Fruit fly (Drosophila melanogaster) whole organism, prepupa: ENCODE measurements around the gene CG16888.

Source experiments
- Blimp-1 ChIP-seq: fragments of 200-800 bp; sonication (Bioruptor generic); optimal IDR thresholded peaks from 3 replicates; lab custom pipeline; 2017; ENCODE audit warnings: missing biosample characterization, missing genetic modification characterization, mild to moderate bottlenecking, moderate library complexity, missing genetic modification reagents
- CG11294 ChIP-seq: fragments of 200-800 bp; sonication (Bioruptor generic); IDR thresholded peaks from 2 replicates; pipeline ENCODE4 v1.3.6; 2022; ENCODE audit warnings: missing biosample characterization, missing genetic modification characterization
- CG11902 ChIP-seq: fragments of 200-800 bp; sonication (Bioruptor generic); optimal IDR thresholded peaks from 3 replicates; lab custom pipeline; 2016; ENCODE audit warnings: missing biosample characterization, missing genetic modification characterization
- CG15336 ChIP-seq: fragments of 200-800 bp; sonication (Bioruptor generic); IDR thresholded peaks from 2 replicates; pipeline ENCODE4 v1.3.6; 2022; ENCODE audit warnings: missing biosample characterization, missing genetic modification characterization
- CG16779 ChIP-seq: fragments of 200-800 bp; sonication (Bioruptor generic); optimal IDR thresholded peaks from 3 replicates; lab custom pipeline; 2017; ENCODE audit warnings: missing biosample characterization, mild to moderate bottlenecking, missing genetic modification characterization
- CG3032 ChIP-seq: fragments of 200-800 bp; optimal IDR thresholded peaks from 2 replicates; lab custom pipeline; 2019; ENCODE audit warnings: missing biosample characterization, mild to moderate bottlenecking, missing genetic modification characterization, moderate library complexity
- CG31627 ChIP-seq: fragments of 200-800 bp; sonication (Bioruptor generic); optimal IDR thresholded peaks from 3 replicates; lab custom pipeline; 2016; ENCODE audit warnings: missing biosample characterization, missing genetic modification characterization
- CG3919 ChIP-seq: fragments of 200-800 bp; sonication (Bioruptor generic); optimal IDR thresholded peaks from 3 replicates; lab custom pipeline; 2016; ENCODE audit warnings: missing biosample characterization, missing genetic modification characterization
- CG6163 ChIP-seq: fragments of 200-800 bp; sonication (Bioruptor generic); IDR thresholded peaks from 3 replicates; pipeline ENCODE4 v1.3.6; 2022; ENCODE audit warnings: missing biosample characterization, missing genetic modification characterization
- CG6276 ChIP-seq: fragments of 200-800 bp; sonication (Bioruptor generic); optimal IDR thresholded peaks from 2 replicates; lab custom pipeline; 2017; ENCODE audit warnings: missing biosample characterization, mild to moderate bottlenecking, missing genetic modification characterization
- CG6792 ChIP-seq: fragments of 200-800 bp; sonication (Bioruptor generic); optimal IDR thresholded peaks from 3 replicates; lab custom pipeline; 2016; ENCODE audit warnings: missing biosample characterization, missing genetic modification characterization
- CG8119 ChIP-seq: fragments of 200-800 bp; sonication (Bioruptor generic); IDR thresholded peaks from 3 replicates; pipeline ENCODE4 v1.3.6; 2022; ENCODE audit warnings: missing biosample characterization, missing genetic modification characterization
- CG8319 ChIP-seq: fragments of 200-800 bp; sonication (Bioruptor generic); optimal IDR thresholded peaks from 3 replicates; lab custom pipeline; 2016; ENCODE audit warnings: missing biosample characterization, missing genetic modification characterization
- CG8632 ChIP-seq: fragments of 200-800 bp; sonication (Bioruptor generic); optimal IDR thresholded peaks from 3 replicates; lab custom pipeline; 2016; ENCODE audit warnings: missing biosample characterization, missing genetic modification characterization
- Eip75B ChIP-seq: fragments of 200-800 bp; sonication (Bioruptor generic); optimal IDR thresholded peaks from 3 replicates; lab custom pipeline; 2016; ENCODE audit warnings: missing biosample characterization, missing genetic modification characterization
- Eip78C ChIP-seq: fragments of 200-800 bp; sonication (Bioruptor generic); peaks from one replicate; lab custom pipeline; 2016; ENCODE audit warnings: missing biosample characterization, missing genetic modification characterization
- Eip93F ChIP-seq: fragments of 200-800 bp; sonication (Bioruptor generic); optimal IDR thresholded peaks from 2 replicates; lab custom pipeline; 2016; ENCODE audit warnings: missing biosample characterization, mild to moderate bottlenecking, missing genetic modification characterization
- Hr38 ChIP-seq: sonication (Bioruptor generic); optimal IDR thresholded peaks from 2 replicates; lab custom pipeline; 2016; ENCODE audit warnings: missing biosample characterization, missing genetic modification characterization
- Hr39 ChIP-seq: fragments of 200-800 bp; sonication (Bioruptor generic); optimal IDR thresholded peaks from 2 replicates; lab custom pipeline; 2016; ENCODE audit warnings: missing biosample characterization, missing genetic modification characterization
- Hr4 ChIP-seq: fragments of 200-800 bp; sonication (Bioruptor generic); optimal IDR thresholded peaks from 3 replicates; lab custom pipeline; 2016; ENCODE audit warnings: missing biosample characterization, missing genetic modification characterization
- Lpt ChIP-seq: fragments of 200-800 bp; sonication (Bioruptor generic); optimal IDR thresholded peaks from 3 replicates; lab custom pipeline; 2016; ENCODE audit warnings: missing biosample characterization, missing genetic modification characterization
- Met ChIP-seq: fragments of 200-800 bp; sonication (Bioruptor generic); optimal IDR thresholded peaks from 3 replicates; lab custom pipeline; 2016; ENCODE audit warnings: missing biosample characterization, missing genetic modification characterization
- Sox102F ChIP-seq: fragments of 200-800 bp; sonication (Bioruptor generic); optimal IDR thresholded peaks from 2 replicates; lab custom pipeline; 2016; ENCODE audit warnings: missing biosample characterization, mild to moderate bottlenecking, missing genetic modification characterization
- achi ChIP-seq: fragments of 200-800 bp; sonication (Bioruptor generic); optimal IDR thresholded peaks from 3 replicates; lab custom pipeline; 2016; ENCODE audit warnings: missing biosample characterization, missing genetic modification characterization
- cyc ChIP-seq: fragments of 200-800 bp; sonication (Bioruptor generic); optimal IDR thresholded peaks from 3 replicates; lab custom pipeline; 2016; ENCODE audit warnings: missing biosample characterization, missing genetic modification characterization
- eg ChIP-seq: fragments of 200-800 bp; sonication (Bioruptor generic); IDR thresholded peaks from 3 replicates; pipeline ENCODE4 v1.3.6; 2022; ENCODE audit warnings: missing biosample characterization, missing genetic modification characterization
- fd59A ChIP-seq: fragments of 200-800 bp; sonication (Bioruptor generic); optimal IDR thresholded peaks from 2 replicates; lab custom pipeline; 2017; ENCODE audit warnings: missing biosample characterization, mild to moderate bottlenecking, missing genetic modification characterization, missing genetic modification reagents
- fkh ChIP-seq: fragments of 200-800 bp; sonication (Bioruptor generic); optimal IDR thresholded peaks from 3 replicates; lab custom pipeline; 2017; ENCODE audit warnings: missing biosample characterization, mild to moderate bottlenecking, missing genetic modification characterization, moderate library complexity
- lz ChIP-seq: fragments of 200-800 bp; sonication (Bioruptor generic); optimal IDR thresholded peaks from 3 replicates; lab custom pipeline; 2016; ENCODE audit warnings: missing biosample characterization, missing genetic modification characterization
- pdm3 ChIP-seq: fragments of 200-800 bp; sonication (Bioruptor generic); optimal IDR thresholded peaks from 3 replicates; lab custom pipeline; 2016; ENCODE audit warnings: missing biosample characterization, missing genetic modification characterization
- salr ChIP-seq, 2 experiments: fragments of 200-800 bp; sonication (Bioruptor generic); optimal IDR thresholded peaks; 3 replicates each; lab custom pipeline; 2016 to 2018; ENCODE audit warnings: missing biosample characterization in 2 of 2, missing genetic modification characterization in 2 of 2, mild to moderate bottlenecking in 1 of 2
- spab ChIP-seq: fragments of 200-800 bp; sonication (Bioruptor generic); optimal IDR thresholded peaks from 2 replicates; lab custom pipeline; 2017; ENCODE audit warnings: missing biosample characterization, mild to moderate bottlenecking, missing genetic modification characterization, missing genetic modification reagents
- ss ChIP-seq, 2 experiments: fragments of 200-800 bp; sonication (Bioruptor generic); optimal IDR thresholded peaks; 2 replicates in 1 of 2; 3 replicates in 1 of 2; lab custom pipeline; 2017 to 2018; ENCODE audit warnings: mild to moderate bottlenecking in 2 of 2, missing biosample characterization in 2 of 2, missing genetic modification characterization in 2 of 2, moderate library complexity in 1 of 2
- svp ChIP-seq: fragments of 200-800 bp; sonication (Bioruptor generic); peaks from one replicate; lab custom pipeline; 2016; ENCODE audit warnings: missing biosample characterization, missing genetic modification characterization
- topi ChIP-seq: fragments of 200-800 bp; sonication (Bioruptor generic); optimal IDR thresholded peaks from 3 replicates; lab custom pipeline; 2016; ENCODE audit warnings: missing biosample characterization, missing genetic modification characterization
- vri ChIP-seq: fragments of 200-800 bp; sonication (Bioruptor generic); optimal IDR thresholded peaks from 3 replicates; lab custom pipeline; 2016; ENCODE audit warnings: missing biosample characterization, mild to moderate bottlenecking, missing genetic modification characterization

CG16888 gene

dm6 chr2L:13839744-13840151 lies 26.7 kb upstream of the CG16888 start (continued):
- TF ChIP-seq spab (GFP tag; lab: Kevin White, UChicago) (peak; percentile 77), Met (GFP tag; lab: Kevin White, UChicago) (peak; percentile 96), CG11294 (GFP tag; lab: Robert Waterston, UW) (peak; percentile 87), pdm3 (GFP tag; lab: Kevin White, UChicago) (peak; percentile 91), achi (GFP tag; lab: Kevin White, UChicago) (peak; percentile 91), salr (GFP tag; optimal IDR thresholded peaks at IDR 0.05; lab: Kevin White, UChicago) (peak; percentile 15 to 92), vri (peak; percentile 77), CG16779 (peak; percentile 76), fd59A (peak; percentile 76), Eip75B (peak; percentile 92), lz (GFP tag; lab: Kevin White, UChicago) (peak; percentile 94), Hr38 (GFP tag; lab: Kevin White, UChicago) (no peak), Sox102F (GFP tag; lab: Kevin White, UChicago) (peak; percentile 91), Blimp-1 (GFP tag; lab: Kevin White, UChicago) (peak; percentile 79), CG11902 (GFP tag; lab: Kevin White, UChicago) (peak; percentile 77), CG6276 (GFP tag; lab: Kevin White, UChicago) (peak; percentile 88), CG8119 (GFP tag; lab: Robert Waterston, UW) (peak; percentile 96), CG8632 (GFP tag; lab: Kevin White, UChicago) (peak; percentile 91), CG8319 (GFP tag; lab: Kevin White, UChicago) (peak; percentile 77)

- no peak for TF ChIP-seq CG6792
- peak; percentile 30 for TF ChIP-seq Met (GFP tag; lab: Kevin White, UChicago)
- 0 out of 2 replicates have a peak, but pooled peaks have one; percentile 18 for TF ChIP-seq CG15336 (GFP tag; lab: Robert Waterston, UW)
- TF ChIP-seq fkh (GFP tag; lab: Kevin White, UChicago), result peak; percentile 42
- no peak for TF ChIP-seq CG3919
- TF ChIP-seq CG31627, result peak; percentile 17
- TF ChIP-seq CG6276 (GFP tag; lab: Kevin White, UChicago), result no peak
- no peak for TF ChIP-seq Lpt (GFP tag; lab: Kevin White, UChicago)
- TF ChIP-seq fd59A, result no peak
- TF ChIP-seq Hr4, result no peak
- TF ChIP-seq Eip78C (GFP tag; lab: Kevin White, UChicago), result peak; percentile 68
- peak; percentile 3 for TF ChIP-seq Hr39 (GFP tag; lab: Kevin White, UChicago)
- peak; percentile 3 for TF ChIP-seq vri
- peak; percentile 7 for TF ChIP-seq Eip93F (GFP tag; lab: Kevin White, UChicago)
- TF ChIP-seq lz (GFP tag; lab: Kevin White, UChicago), result peak; percentile 20
- TF ChIP-seq Sox102F (GFP tag; lab: Kevin White, UChicago), result no peak
Measured at dm6 chr2L:13838647-13839390, 25.8 kb upstream of the CG16888 start.

dm6 chr2L:13837579-13837978 lies 24.5 kb upstream of the CG16888 start:
- TF ChIP-seq ss (GFP tag; optimal IDR thresholded peaks at IDR 0.05; lab: Kevin White, UChicago) (peak in 1 of 2 experiments; percentile 60), svp (GFP tag; lab: Kevin White, UChicago) (peak; percentile 92), Blimp-1 (GFP tag; lab: Kevin White, UChicago) (peak; percentile 29), vri (peak; percentile 16), CG6163 (GFP tag; lab: Robert Waterston, UW) (0 out of 3 replicates have a peak, but pooled peaks have one; percentile 35), salr (GFP tag; optimal IDR thresholded peaks at IDR 0.05; lab: Kevin White, UChicago) (no peak), Eip78C (GFP tag; lab: Kevin White, UChicago) (peak; percentile 79), CG8119 (GFP tag; lab: Robert Waterston, UW) (no peak), Lpt (GFP tag; lab: Kevin White, UChicago) (peak; percentile 20), CG3919 (no peak), topi (GFP tag; lab: Kevin White, UChicago) (peak; percentile 4)

- TF ChIP-seq fd59A, result no peak
- no peak for TF ChIP-seq CG8119 (GFP tag; lab: Robert Waterston, UW)
- no peak for TF ChIP-seq cyc
- TF ChIP-seq Hr39 (GFP tag; lab: Kevin White, UChicago), result no peak
- no peak for TF ChIP-seq CG3032
- 0 out of 3 replicates have a peak, but pooled peaks have one; percentile 19 for TF ChIP-seq eg (GFP tag; lab: Robert Waterston, UW)
- no peak for TF ChIP-seq salr (GFP tag; optimal IDR thresholded peaks at IDR 0.05; lab: Kevin White, UChicago)
- TF ChIP-seq, all 60 proteins: peak for 1
Measured at dm6 chr2L:13835959-13836358, 22.9 kb upstream of the CG16888 start.
